Fruit fly (Drosophila melanogaster) whole organism, embryonic: ENCODE data around the gene MRG15.
A peak's percentile ranks its signal among the peaks of the same experiment; 100 is the strongest.

ENCODE experiments used
- Awh ChIP-seq: fragments of 200-800 bp; sonication (Bioruptor generic); IDR thresholded peaks from 2 replicates; pipeline ENCODE4, ENCODE4 v1.3.6; 2022; ENCODE audit warnings: missing biosample characterization, missing genetic modification characterization
- CG10959 ChIP-seq: fragments of 200-800 bp; sonication (Bioruptor generic); IDR thresholded peaks from 2 replicates; pipeline ENCODE4 v1.3.6; 2022; ENCODE audit warnings: missing biosample characterization, missing genetic modification characterization
- CG11504 ChIP-seq: fragments of 200-800 bp; sonication (Bioruptor generic); optimal IDR thresholded peaks from 3 replicates; lab custom pipeline; 2019; ENCODE audit warnings: missing biosample characterization, mild to moderate bottlenecking, missing genetic modification characterization, moderate library complexity
- CG12155 ChIP-seq: fragments of 200-800 bp; sonication (Bioruptor generic); optimal IDR thresholded peaks from 3 replicates; lab custom pipeline; 2016; ENCODE audit warnings: missing biosample characterization, missing genetic modification characterization
- CG14014 ChIP-seq: fragments of 200-800 bp; sonication (Bioruptor generic); IDR thresholded peaks from 2 replicates; pipeline ENCODE4 v1.3.6; 2022; ENCODE audit warnings: missing biosample characterization, missing genetic modification characterization
- CG15601 ChIP-seq: fragments of 200-800 bp; sonication (Bioruptor generic); optimal IDR thresholded peaks from 3 replicates; lab custom pipeline; 2019; ENCODE audit warnings: missing biosample characterization, mild to moderate bottlenecking, missing genetic modification characterization, moderate library complexity
- CG1602 ChIP-seq: fragments of 200-800 bp; sonication (Bioruptor generic); optimal IDR thresholded peaks from 3 replicates; lab custom pipeline; 2016; ENCODE audit warnings: missing biosample characterization, missing genetic modification characterization
- CG16815 ChIP-seq: fragments of 200-800 bp; sonication (Bioruptor generic); optimal IDR thresholded peaks from 3 replicates; lab custom pipeline; 2017; ENCODE audit warnings: missing biosample characterization, mild to moderate bottlenecking, missing genetic modification characterization
- CG17359 ChIP-seq: fragments of 200-800 bp; sonication (Bioruptor generic); optimal IDR thresholded peaks from 3 replicates; lab custom pipeline; 2018; ENCODE audit warnings: missing biosample characterization, mild to moderate bottlenecking, missing genetic modification characterization, moderate library complexity
- CG17612 ChIP-seq: fragments of 200-800 bp; sonication (Bioruptor generic); IDR thresholded peaks from 2 replicates; pipeline ENCODE4 v1.3.6; 2022; ENCODE audit warnings: missing biosample characterization, missing genetic modification characterization
- CG17912 ChIP-seq: fragments of 200-800 bp; sonication (Bioruptor generic); optimal IDR thresholded peaks from 2 replicates; lab custom pipeline; 2018; ENCODE audit warnings: missing biosample characterization, mild to moderate bottlenecking, missing genetic modification characterization
- CG18619 ChIP-seq: fragments of 200-800 bp; sonication (Bioruptor generic); optimal IDR thresholded peaks from 3 replicates; lab custom pipeline; 2017; ENCODE audit warnings: missing biosample characterization, mild to moderate bottlenecking, missing genetic modification characterization
- CG2116 ChIP-seq: fragments of 200-800 bp; sonication (Bioruptor generic); optimal IDR thresholded peaks from 3 replicates; lab custom pipeline; 2018; ENCODE audit warnings: missing biosample characterization, mild to moderate bottlenecking, missing genetic modification characterization
- CG33213 ChIP-seq: fragments of 200-800 bp; sonication (Bioruptor generic); optimal IDR thresholded peaks from 3 replicates; lab custom pipeline; 2016; ENCODE audit warnings: missing biosample characterization, missing genetic modification characterization
- CG3726 ChIP-seq: fragments of 200-800 bp; sonication (Bioruptor generic); IDR thresholded peaks from 3 replicates; pipeline ENCODE4, ENCODE4 v1.3.6; 2022; ENCODE audit warnings: missing biosample characterization, missing genetic modification characterization
- CG3838 ChIP-seq: fragments of 200-800 bp; sonication (Bioruptor generic); optimal IDR thresholded peaks from 3 replicates; lab custom pipeline; 2016; ENCODE audit warnings: missing biosample characterization, missing genetic modification characterization
- CG42726 ChIP-seq: fragments of 200-800 bp; sonication (Bioruptor generic); IDR thresholded peaks from 2 replicates; pipeline ENCODE4 v1.3.6; 2022; ENCODE audit warnings: missing biosample characterization, missing genetic modification characterization; ENCODE audit not compliant: partially characterized antibody
- CG4328 ChIP-seq: fragments of 200-800 bp; sonication (Bioruptor generic); optimal IDR thresholded peaks from 3 replicates; lab custom pipeline; 2017; ENCODE audit warnings: missing biosample characterization, missing genetic modification reagents, missing genetic modification characterization
- CG4360 ChIP-seq: fragments of 200-800 bp; sonication (Bioruptor generic); IDR thresholded peaks from 2 replicates; pipeline ENCODE4 v1.3.6; 2022; ENCODE audit warnings: missing biosample characterization, missing genetic modification characterization
- CG4424 ChIP-seq: fragments of 200-800 bp; sonication (Bioruptor generic); optimal IDR thresholded peaks from 3 replicates; lab custom pipeline; 2016; ENCODE audit warnings: missing biosample characterization, missing genetic modification characterization
- CG6689 ChIP-seq: fragments of 200-800 bp; sonication (Bioruptor generic); IDR thresholded peaks from 2 replicates; pipeline ENCODE4 v1.3.6; 2022; ENCODE audit warnings: missing biosample characterization, missing genetic modification characterization
- CG6791 ChIP-seq: fragments of 200-800 bp; sonication (Bioruptor generic); IDR thresholded peaks from 3 replicates; pipeline ENCODE4 v1.3.6; 2022; ENCODE audit warnings: missing biosample characterization, missing genetic modification characterization; ENCODE audit not compliant: partially characterized antibody
- CG6854 ChIP-seq: fragments of 200-800 bp; sonication (Bioruptor generic); optimal IDR thresholded peaks from 3 replicates; lab custom pipeline; 2017; ENCODE audit warnings: missing biosample characterization, mild to moderate bottlenecking, missing genetic modification characterization
- CG7357 ChIP-seq: fragments of 200-800 bp; sonication (Bioruptor generic); IDR thresholded peaks from 3 replicates; pipeline ENCODE4 v1.3.6; 2022; ENCODE audit warnings: missing biosample characterization, missing genetic modification characterization
- CG8089 ChIP-seq: fragments of 200-800 bp; sonication (Bioruptor generic); optimal IDR thresholded peaks from 3 replicates; lab custom pipeline; 2016; ENCODE audit warnings: missing biosample characterization, missing genetic modification characterization
- CG8388 ChIP-seq: fragments of 200-800 bp; sonication (Bioruptor generic); optimal IDR thresholded peaks from 2 replicates; lab custom pipeline; 2019; ENCODE audit warnings: missing biosample characterization, mild to moderate bottlenecking, missing genetic modification characterization, moderate library complexity
- CG8478 ChIP-seq: fragments of >200 bp; optimal IDR thresholded peaks from 2 replicates; lab custom pipeline; 2018
- CG8765 ChIP-seq: fragments of 200-800 bp; sonication (Bioruptor generic); IDR thresholded peaks from 2 replicates; pipeline ENCODE4 v1.3.6; 2022; ENCODE audit warnings: missing biosample characterization, missing genetic modification characterization
- CTCF ChIP-seq: fragments of 200-800 bp; sonication (Bioruptor generic); optimal IDR thresholded peaks from 2 replicates; lab custom pipeline; 2017; ENCODE audit warnings: missing biosample characterization, mild to moderate bottlenecking, missing genetic modification characterization, moderate library complexity
- Dll ChIP-seq: fragments of 200-800 bp; sonication (Bioruptor generic); IDR thresholded peaks from 4 replicates; pipeline ENCODE4 v1.3.6; 2022; ENCODE audit warnings: missing biosample characterization, missing genetic modification characterization; ENCODE audit not compliant: partially characterized antibody
- ERR ChIP-seq: fragments of 200-800 bp; sonication (Bioruptor generic); optimal IDR thresholded peaks from 2 replicates; lab custom pipeline; 2016; ENCODE audit warnings: missing biosample characterization, missing genetic modification characterization
- Myb ChIP-seq: fragments of 200-800 bp; sonication (Bioruptor generic); optimal IDR thresholded peaks from 2 replicates; lab custom pipeline; 2016; ENCODE audit warnings: missing biosample characterization, missing genetic modification characterization
- NC2α ChIP-seq: fragments of 200-800 bp; sonication (Bioruptor generic); optimal IDR thresholded peaks from 2 replicates; lab custom pipeline; 2016; ENCODE audit warnings: missing biosample characterization, missing genetic modification characterization
- Nf-YA ChIP-seq: fragments of 200-800 bp; sonication (Bioruptor generic); IDR thresholded peaks from 2 replicates; pipeline ENCODE4 v1.3.6; 2022; ENCODE audit warnings: missing biosample characterization, missing genetic modification characterization
- Nf-YB ChIP-seq: fragments of 200-800 bp; sonication (Bioruptor generic); optimal IDR thresholded peaks from 3 replicates; lab custom pipeline; 2019; ENCODE audit warnings: missing biosample characterization, mild to moderate bottlenecking, missing genetic modification characterization, moderate library complexity
- Nf-YC ChIP-seq: fragments of 200-800 bp; optimal IDR thresholded peaks from 3 replicates; lab custom pipeline; 2019; ENCODE audit warnings: missing biosample characterization, mild to moderate bottlenecking, missing genetic modification characterization, moderate library complexity
- Xbp1 ChIP-seq: fragments of 200-800 bp; sonication (Bioruptor generic); optimal IDR thresholded peaks from 3 replicates; lab custom pipeline; 2016; ENCODE audit warnings: missing biosample characterization, mild to moderate bottlenecking, missing genetic modification characterization
- ac ChIP-seq: fragments of 200-800 bp; sonication (Bioruptor generic); optimal IDR thresholded peaks from 3 replicates; lab custom pipeline; 2017; ENCODE audit warnings: missing biosample characterization, mild to moderate bottlenecking, missing genetic modification characterization
- bab2 ChIP-seq: fragments of 200-800 bp; sonication (Bioruptor generic); optimal IDR thresholded peaks from 2 replicates; lab custom pipeline; 2016; ENCODE audit warnings: missing biosample characterization, missing genetic modification characterization
- bbx ChIP-seq: fragments of 200-800 bp; sonication (Bioruptor generic); IDR thresholded peaks from 2 replicates; pipeline ENCODE4 v1.3.6; 2022; ENCODE audit warnings: missing biosample characterization, missing genetic modification characterization; ENCODE audit not compliant: partially characterized antibody
- croc ChIP-seq: fragments of 200-800 bp; sonication (Bioruptor generic); conservative IDR thresholded peaks from 3 replicates; pipeline ENCODE4 v1.3.6; 2022; ENCODE audit warnings: missing biosample characterization, missing genetic modification characterization
- dmrt99B ChIP-seq: fragments of 200-800 bp; sonication (Bioruptor generic); optimal IDR thresholded peaks from 2 replicates; lab custom pipeline; 2018; ENCODE audit warnings: missing biosample characterization, mild to moderate bottlenecking, missing genetic modification characterization, moderate library complexity
- eve ChIP-seq, 2 experiments: fragments of >200 bp; optimal IDR thresholded peaks; 2 replicates each; lab custom pipeline; 2017; ENCODE audit warnings: missing biosample characterization in 2 of 2, missing genetic modification characterization in 2 of 2
- gt ChIP-seq: fragments of 200-800 bp; sonication (Bioruptor generic); IDR thresholded peaks from 2 replicates; pipeline ENCODE4 v1.3.6; 2022; ENCODE audit warnings: missing biosample characterization, missing genetic modification characterization
- mld ChIP-seq: fragments of 200-800 bp; sonication (Bioruptor generic); IDR thresholded peaks from 3 replicates; pipeline ENCODE4 v1.3.6; 2022; ENCODE audit warnings: missing biosample characterization, missing genetic modification characterization; ENCODE audit not compliant: partially characterized antibody
- sens ChIP-seq: fragments of 200-800 bp; sonication (Bioruptor generic); peaks from one replicate; lab custom pipeline; 2016; ENCODE audit warnings: missing biosample characterization, missing genetic modification characterization
- sisA ChIP-seq: fragments of 200-800 bp; sonication (Bioruptor generic); IDR thresholded peaks from 2 replicates; pipeline ENCODE4 v1.3.6; 2022; ENCODE audit warnings: missing biosample characterization, missing genetic modification characterization
- tna ChIP-seq: fragments of 200-800 bp; sonication (Bioruptor generic); IDR thresholded peaks from 2 replicates; pipeline ENCODE4 v1.3.6; 2022; ENCODE audit warnings: missing biosample characterization, missing genetic modification characterization; ENCODE audit not compliant: partially characterized antibody
- trem ChIP-seq: fragments of 200-800 bp; optimal IDR thresholded peaks from 3 replicates; lab custom pipeline; 2019; ENCODE audit warnings: missing biosample characterization, mild to moderate bottlenecking, missing genetic modification characterization, moderate library complexity
- tup ChIP-seq: fragments of 200-800 bp; sonication (Bioruptor generic); optimal IDR thresholded peaks from 2 replicates; lab custom pipeline; 2016; ENCODE audit warnings: missing biosample characterization, mild to moderate bottlenecking, missing genetic modification characterization, moderate library complexity
- twi ChIP-seq: fragments of 200-800 bp; optimal IDR thresholded peaks from 2 replicates; lab custom pipeline; 2019; ENCODE audit warnings: missing biosample characterization, mild to moderate bottlenecking, missing genetic modification characterization, moderate library complexity
- wor ChIP-seq: fragments of 200-800 bp; sonication (Bioruptor generic); IDR thresholded peaks from 2 replicates; pipeline ENCODE4 v1.3.6; 2022; ENCODE audit warnings: missing biosample characterization, missing genetic modification characterization

MRG15 gene

DNA sequence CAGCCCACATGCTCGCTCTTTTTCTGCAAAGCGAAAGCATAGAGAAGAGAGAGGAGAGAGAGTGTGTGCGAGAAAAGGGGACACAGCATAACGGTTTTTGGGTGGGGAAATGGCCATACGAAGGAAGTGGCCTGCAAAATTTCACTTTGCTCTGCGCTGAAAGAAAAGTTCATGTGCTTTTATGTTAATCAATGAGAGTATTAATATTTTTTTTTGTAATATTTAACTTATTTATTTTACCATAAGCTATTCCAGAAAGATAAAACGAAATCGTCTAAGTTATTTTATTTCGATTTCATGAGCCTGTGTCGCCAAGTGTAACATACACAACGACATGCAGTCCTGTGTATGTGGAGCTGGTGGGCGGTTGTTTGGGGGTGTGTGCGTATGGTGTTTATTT, 27.5 kb downstream of the MRG15 start (continued):
- TF ChIP-seq CG11504 (tag; lab: Kevin White, UChicago) (no peak), CG33213 (GFP tag; lab: Kevin White, UChicago) (no peak), eve (GFP tag; optimal IDR thresholded peaks at IDR 0.05; lab: Kevin White, UChicago) (no peak), dmrt99B (no peak), Nf-YA (GFP tag; lab: Robert Waterston, UW) (no peak), CG7357 (GFP tag; lab: Robert Waterston, UW) (peak; percentile 48; the same call in 1 of the 3 replicates), CG4328 (peak; percentile 25), CG1602 (GFP tag; lab: Kevin White, UChicago) (no peak), gt (GFP tag; lab: Robert Waterston, UW) (0 out of 2 replicates have a peak, but pooled peaks have one; percentile 14), CG6791 (GFP tag; lab: Robert Waterston, UW) (no peak), twi (tag; lab: Kevin White, UChicago) (no peak), CG2116 (GFP tag; lab: Kevin White, UChicago) (peak; percentile 25), mld (GFP tag; lab: Robert Waterston, UW) (no peak), croc (GFP tag; lab: Robert Waterston, UW) (0 out of 3 replicates have a peak, but pooled peaks have one; percentile 21), sisA (GFP tag; lab: Robert Waterston, UW) (peak; percentile 63), wor (GFP tag; lab: Robert Waterston, UW) (peak; percentile 44; the same call in 1 of the 2 replicates), tup (no peak), Awh (GFP tag; lab: Robert Waterston, UW) (no peak; the same call in 1 of the 2 replicates), CG16815 (GFP tag; lab: Kevin White, UChicago) (peak; percentile 28), CG6689 (GFP tag; lab: Robert Waterston, UW) (peak; percentile 64), CG6854 (peak; percentile 59), CG17912 (no peak), Xbp1 (no peak), Nf-YC (tag; lab: Kevin White, UChicago) (no peak), CG8388 (peak; percentile 54), CG3838 (GFP tag; lab: Kevin White, UChicago) (no peak), CG8478 (lab: Kevin White, UChicago) (no peak), CG42726 (GFP tag; lab: Robert Waterston, UW) (no peak), CG4424 (GFP tag; lab: Kevin White, UChicago) (peak; percentile 24), CG4360 (peak; percentile 35; the same call in 1 of the 2 replicates), Dll (GFP tag; lab: Robert Waterston, UW) (no peak), CG17612 (GFP tag; lab: Robert Waterston, UW) (peak; percentile 52; the same call in 1 of the 2 replicates), ERR (GFP tag; lab: Kevin White, UChicago) (no peak), CG3726 (GFP tag; lab: Robert Waterston, UW) (no peak), ac (GFP tag; lab: Kevin White, UChicago) (no peak), CG18619 (no peak), NC2α (GFP tag; lab: Kevin White, UChicago) (no peak), CG8089 (GFP tag; lab: Kevin White, UChicago) (no peak), CG8765 (GFP tag; lab: Robert Waterston, UW) (no peak), trem (no peak), bab2 (GFP tag; lab: Kevin White, UChicago) (no peak), CG14014 (GFP tag; lab: Robert Waterston, UW) (peak; percentile 83), CG15601 (tag; lab: Kevin White, UChicago) (no peak), CG10959 (no peak), CG12155 (peak; percentile 40), CG17359 (tag; lab: Kevin White, UChicago) (peak; percentile 69), tna (GFP tag; lab: Robert Waterston, UW) (no peak), sens (GFP tag; lab: Kevin White, UChicago) (peak; percentile 76), Myb (GFP tag; lab: Kevin White, UChicago) (no peak), Nf-YB (no peak), bbx (GFP tag; lab: Robert Waterston, UW) (no peak), CTCF (GFP tag; lab: Kevin White, UChicago) (no peak)
